Fruit fly (Drosophila melanogaster): ENCODE results near the gene tzn.

DNA sequence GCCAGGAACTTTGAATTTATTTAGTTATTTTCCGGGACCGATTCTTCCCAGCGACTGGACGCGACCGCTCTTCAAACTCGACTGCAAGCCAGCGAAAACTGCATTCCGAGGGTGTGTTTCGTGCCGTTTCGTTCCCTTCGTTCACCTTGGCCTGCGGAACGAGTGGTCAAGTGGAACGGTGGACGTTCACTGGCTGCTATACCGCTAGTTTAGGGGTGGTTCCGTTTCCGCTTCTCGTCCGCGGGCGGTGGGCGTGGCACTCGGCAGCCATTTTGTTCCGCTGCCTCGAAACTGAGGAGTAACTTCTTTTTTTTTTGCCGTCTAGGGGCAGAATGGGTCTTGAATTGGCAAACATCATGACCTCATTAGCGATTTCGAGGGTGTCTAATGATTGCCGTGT lies 5.8 kb upstream of the tzn start, which contains the start of gene Six4:
- TF ChIP-seq Spps (tag; optimal IDR thresholded peaks at IDR 0.05) (no peak), aop (GFP tag; IDR thresholded peaks at IDR 0.05) (no peak), sr (GFP tag; IDR thresholded peaks at IDR 0.05) (no peak), gem (tag; optimal IDR thresholded peaks at IDR 0.05) (no peak), zf30C (GFP tag; optimal IDR thresholded peaks at IDR 0.05) (no peak)
